Worm (Caenorhabditis elegans): ENCODE data around the gene ZK632.9.
"Not testable (repeated sequence)": the region's sequence is repeated elsewhere in the genome, so short reads cannot be mapped to it uniquely, and the experiment has no call there.

The ZK632.9 gene

ce11 chrIII:9853667-9854620 lies 28.7 kb upstream of the ZK632.9 start (continued):
- TF ChIP-seq Y56A3A.18 (GFP tag; IDR thresholded peaks at IDR 0.05), result peak; percentile 72; the same call in 1 of the 2 replicates

- TF ChIP-seq sea-2 (GFP tag; IDR thresholded peaks at IDR 0.05) (no peak), F33H1.4 (GFP tag; IDR thresholded peaks at IDR 0.05) (no peak), dox-1 (GFP tag; IDR thresholded peaks at IDR 0.05) (0 out of 2 replicates have a peak, but pooled peaks have one; percentile 5), him-1 (tag; optimal IDR thresholded peaks at IDR 0.05) (no peak), xnd-1 (tag; optimal IDR thresholded peaks at IDR 0.05) (no peak), F10E7.11 (tag; optimal IDR thresholded peaks at IDR 0.05) (no peak), snpc-1.1 (tag; optimal IDR thresholded peaks at IDR 0.05; ENCODE audit: insufficient read depth) (no peak)
Measured at ce11 chrIII:9851547-9851946, 26.3 kb upstream of the ZK632.9 start, which contains the start of gene K11H3.3. K11H3.3 (plus strand) TSS chrIII:9851854.

ce11 chrIII:9850877-9851276 lies 25.6 kb upstream of the ZK632.9 start:
- TF ChIP-seq nhr-80 (tag; optimal IDR thresholded peaks at IDR 0.05) (peak; percentile 47), nfyb-1 (GFP tag; IDR thresholded peaks at IDR 0.05) (no peak)

ce11 chrIII:9849950-9850349 lies 24.7 kb upstream of the ZK632.9 start:
- TF ChIP-seq ceh-91 (GFP tag; IDR thresholded peaks at IDR 0.05) (no peak), dpl-1 (GFP tag; optimal IDR thresholded peaks at IDR 0.05) (no peak), Y95B8A.8 (GFP tag; IDR thresholded peaks at IDR 0.05) (no peak), nhr-80 (tag; optimal IDR thresholded peaks at IDR 0.05) (peak; percentile 62)

DNA sequence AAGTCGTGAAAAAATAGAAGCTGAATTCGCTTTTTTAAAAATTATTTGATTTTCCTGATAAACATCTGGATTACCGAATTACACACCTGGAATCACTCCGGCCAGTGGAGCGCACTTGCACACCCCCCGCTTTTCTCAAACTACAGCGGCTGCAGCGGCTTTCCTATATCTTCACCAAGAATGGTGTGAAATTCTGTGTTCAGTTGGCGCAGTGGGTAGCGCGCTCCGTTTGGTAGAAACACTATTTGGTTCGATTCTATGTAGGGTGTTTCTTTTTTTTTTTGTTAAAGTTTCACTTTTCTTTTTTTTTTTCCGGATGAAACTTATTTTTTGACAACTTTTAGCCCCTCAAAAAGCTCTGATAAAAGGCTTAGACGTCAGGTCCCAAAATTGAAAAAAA lies 23.9 kb upstream of the ZK632.9 start:
- TF ChIP-seq madf-6 (GFP tag; IDR thresholded peaks at IDR 0.05), result peak; percentile 59
- peak; percentile 64; the same call in 1 of the 2 replicates for TF ChIP-seq Y79H2A.3 (GFP tag; conservative IDR thresholded peaks at IDR 0.05)
- peak; percentile 74 for TF ChIP-seq mcd-1 (GFP tag; IDR thresholded peaks at IDR 0.05)
- TF ChIP-seq B0261.1 (tag; optimal IDR thresholded peaks at IDR 0.05), result peak; percentile 43
- 0 out of 2 replicates have a peak, but pooled peaks have one; percentile 42 for TF ChIP-seq pbrm-1 (GFP tag; IDR thresholded peaks at IDR 0.05)
- TF ChIP-seq rpc-1 (optimal IDR thresholded peaks at IDR 0.05), result not testable (repeated sequence)
- TF ChIP-seq rpc-1 (tag; optimal IDR thresholded peaks at IDR 0.05), result peak; percentile 49
- 0 out of 2 replicates have a peak, but pooled peaks have one; percentile 53 for TF ChIP-seq ztf-28 (GFP tag; IDR thresholded peaks at IDR 0.05)
- peak; percentile 29; the same call in 1 of the 2 replicates for TF ChIP-seq madf-8 (GFP tag; conservative IDR thresholded peaks at IDR 0.05)
- TF ChIP-seq tbp1 (GFP tag; optimal IDR thresholded peaks at IDR 0.05), result peak; percentile 73
- TF ChIP-seq lin-26 (GFP tag; IDR thresholded peaks at IDR 0.05), result peak; percentile 73; the same call in 1 of the 2 replicates
- TF ChIP-seq hmg-1.2 (GFP tag; IDR thresholded peaks at IDR 0.05), result peak; percentile 39
- 0 out of 2 replicates have a peak, but pooled peaks have one; percentile 14 for TF ChIP-seq egrh-3 (GFP tag; IDR thresholded peaks at IDR 0.05)
- 0 out of 2 replicates have a peak, but pooled peaks have one; percentile 57 for TF ChIP-seq madf-3 (GFP tag; IDR thresholded peaks at IDR 0.05)
- peak; percentile 21; the same call in 1 of the 2 replicates for TF ChIP-seq ekl-4 (GFP tag; IDR thresholded peaks at IDR 0.05)

DNA sequence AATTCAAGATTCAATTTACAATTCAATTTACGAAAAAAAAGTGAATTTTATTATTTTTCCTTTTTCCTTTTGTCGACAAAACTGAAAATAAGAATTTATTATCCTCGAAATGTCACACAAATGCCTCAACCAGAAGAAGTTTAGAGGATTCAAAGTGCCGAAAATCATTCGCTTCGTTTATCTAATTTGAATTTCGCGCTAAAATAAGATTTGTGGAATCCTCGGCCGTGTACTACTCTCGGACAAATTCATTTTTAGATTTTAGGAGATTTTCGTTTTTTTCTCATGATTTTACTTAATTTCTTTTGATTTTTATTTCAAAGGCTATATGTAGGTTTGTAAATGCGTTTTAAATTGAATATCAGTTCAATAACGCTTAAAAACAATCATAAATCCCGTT lies 23.4 kb upstream of the ZK632.9 start:
- TF ChIP-seq tbp1 (GFP tag; optimal IDR thresholded peaks at IDR 0.05), result no peak
- TF ChIP-seq rcor-1 (GFP tag; IDR thresholded peaks at IDR 0.05), result 0 out of 2 replicates have a peak, but pooled peaks have one; percentile 21
- peak; percentile 46 for TF ChIP-seq madf-6 (GFP tag; IDR thresholded peaks at IDR 0.05)
- peak; percentile 48 for TF ChIP-seq lin-54 (GFP tag; optimal IDR thresholded peaks at IDR 0.05)

All from whole organism, young adult.